3 fruit fly cellular contexts compared by ENCODE assay signal in the genomic region with DNA sequence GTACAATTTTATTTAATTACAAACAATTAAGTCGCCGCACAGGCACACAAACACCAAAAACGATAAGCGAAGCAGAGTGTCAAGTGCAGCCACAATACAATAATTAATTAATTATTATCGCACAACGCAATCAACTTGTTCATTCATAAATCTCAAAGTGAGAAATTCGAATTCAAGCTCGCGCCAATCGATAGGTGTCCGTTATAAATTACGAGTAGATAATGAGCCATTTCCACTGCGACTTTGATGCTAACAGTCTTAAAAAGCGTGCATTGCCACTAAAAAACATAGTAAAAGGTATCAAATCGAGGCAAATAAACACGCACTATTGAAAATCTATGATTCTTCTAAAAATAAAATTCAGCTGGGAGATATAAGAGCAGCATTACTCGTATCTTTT.
TF ChIP-seq lines count a peak whose summit lies in the region.

No protein-coding gene starts in this region.

- TF ChIP-seq CTCF in whole organism, embryonic (GFP tag; optimal IDR thresholded peaks at IDR 0.05; lab: Kevin White, UChicago): no peak

TF ChIP-seq in whole organism, adult, 20 proteins besides CTCF, POLR2A, EP300 and RAD21:
- no peak for TF ChIP-seq kay (GFP tag; lab: Kevin White, UChicago; ENCODE audit: borderline replicate concordance)
- peak; percentile 16 for TF ChIP-seq cic (GFP tag; optimal IDR thresholded peaks at IDR 0.05; lab: Kevin White, UChicago)

TF ChIP-seq in whole organism, embryonic, 481 proteins besides CTCF, POLR2A, EP300 and RAD21 (continues in another document):
- TF ChIP-seq org-1 (GFP tag; optimal IDR thresholded peaks at IDR 0.05; lab: Kevin White, UChicago): no peak
- no peak for TF ChIP-seq CG10565 (GFP tag; optimal IDR thresholded peaks at IDR 0.05; lab: Kevin White, UChicago)
- no peak for TF ChIP-seq Oli (tag; optimal IDR thresholded peaks at IDR 0.05; lab: Kevin White, UChicago)
- TF ChIP-seq CG9215 (GFP tag; IDR thresholded peaks at IDR 0.05; lab: Robert Waterston, UW): no peak
- peak; percentile 13 for TF ChIP-seq trem (tag; optimal IDR thresholded peaks at IDR 0.05; lab: Kevin White, UChicago)
- no peak for TF ChIP-seq cad (GFP tag; optimal IDR thresholded peaks at IDR 0.05; lab: Kevin White, UChicago)
- TF ChIP-seq Scr (GFP tag; IDR thresholded peaks at IDR 0.05; lab: Robert Waterston, UW; ENCODE audit: partially characterized antibody): no peak
- no peak for TF ChIP-seq nerfin-1 (tag; optimal IDR thresholded peaks at IDR 0.05; lab: Kevin White, UChicago)
- TF ChIP-seq corto (GFP tag; optimal IDR thresholded peaks at IDR 0.05; lab: Kevin White, UChicago): no peak
- peak; percentile 20; the same call in 1 of the 3 replicates for TF ChIP-seq row (GFP tag; IDR thresholded peaks at IDR 0.05; lab: Robert Waterston, UW)
- TF ChIP-seq CG13287 (GFP tag; IDR thresholded peaks at IDR 0.05; lab: Robert Waterston, UW; ENCODE audit: partially characterized antibody): peak; percentile 43; the same call in 1 of the 2 replicates
- no peak for TF ChIP-seq grn (GFP tag; optimal IDR thresholded peaks at IDR 0.05; lab: Kevin White, UChicago)
- no peak for TF ChIP-seq CG11093 (GFP tag; IDR thresholded peaks at IDR 0.05; lab: Robert Waterston, UW)
- no peak for TF ChIP-seq CG8089 (GFP tag; optimal IDR thresholded peaks at IDR 0.05; lab: Kevin White, UChicago)
- TF ChIP-seq CG2129 (GFP tag; IDR thresholded peaks at IDR 0.05; lab: Robert Waterston, UW; ENCODE audit: partially characterized antibody): no peak
- 0 out of 3 replicates have a peak, but pooled peaks have one; percentile 27 for TF ChIP-seq CG6791 (GFP tag; IDR thresholded peaks at IDR 0.05; lab: Robert Waterston, UW; ENCODE audit: partially characterized antibody)
- no peak for TF ChIP-seq CG12071 (GFP tag; optimal IDR thresholded peaks at IDR 0.05; lab: Kevin White, UChicago)
- no peak for TF ChIP-seq CG10321 (GFP tag; IDR thresholded peaks at IDR 0.05; lab: Robert Waterston, UW)
- no peak for TF ChIP-seq pan (optimal IDR thresholded peaks at IDR 0.05; lab: Kevin White, UChicago)
- no peak for TF ChIP-seq pan (GFP tag; optimal IDR thresholded peaks at IDR 0.05 in 1 of 2, IDR thresholded peaks at IDR 0.05 in 1 of 2)
- no peak for TF ChIP-seq wdn (GFP tag; IDR thresholded peaks at IDR 0.05; lab: Robert Waterston, UW)
- TF ChIP-seq CG14441 (GFP tag; IDR thresholded peaks at IDR 0.05; lab: Robert Waterston, UW): no peak
- TF ChIP-seq Dref (GFP tag; IDR thresholded peaks at IDR 0.05; lab: Robert Waterston, UW): peak; percentile 46; the same call in 1 of the 2 replicates
- TF ChIP-seq Sry-δ (GFP tag; optimal IDR thresholded peaks at IDR 0.05; lab: Kevin White, UChicago): peak; percentile 32
- no peak for TF ChIP-seq Doc3 (GFP tag; IDR thresholded peaks at IDR 0.05; lab: Robert Waterston, UW; ENCODE audit: partially characterized antibody)
- TF ChIP-seq Myb (GFP tag; optimal IDR thresholded peaks at IDR 0.05; lab: Kevin White, UChicago): peak; percentile 80
- no peak for TF ChIP-seq CG17328 (GFP tag; IDR thresholded peaks at IDR 0.05; lab: Robert Waterston, UW)
- no peak for TF ChIP-seq amos (GFP tag; IDR thresholded peaks at IDR 0.05; lab: Robert Waterston, UW; ENCODE audit: partially characterized antibody)
- no peak for TF ChIP-seq MBD-R2 (GFP tag; IDR thresholded peaks at IDR 0.05; lab: Robert Waterston, UW)
- TF ChIP-seq CG6813 (GFP tag; optimal IDR thresholded peaks at IDR 0.05; lab: Kevin White, UChicago): no peak
- no peak for TF ChIP-seq CG1647 (GFP tag; optimal IDR thresholded peaks at IDR 0.05; lab: Kevin White, UChicago)
- TF ChIP-seq twi (tag; optimal IDR thresholded peaks at IDR 0.05; lab: Kevin White, UChicago): no peak
- no peak for TF ChIP-seq Rfx (GFP tag; IDR thresholded peaks at IDR 0.05; lab: Robert Waterston, UW)
- TF ChIP-seq Meics (GFP tag; optimal IDR thresholded peaks at IDR 0.05; lab: Kevin White, UChicago): no peak
- TF ChIP-seq CG2202 (tag; optimal IDR thresholded peaks at IDR 0.05; lab: Kevin White, UChicago): no peak
- TF ChIP-seq en (GFP tag; optimal IDR thresholded peaks at IDR 0.05; lab: Kevin White, UChicago): no peak
- no peak for TF ChIP-seq CG34224 (GFP tag; IDR thresholded peaks at IDR 0.05; lab: Robert Waterston, UW; ENCODE audit: partially characterized antibody)
- TF ChIP-seq stwl (tag; optimal IDR thresholded peaks at IDR 0.05; lab: Kevin White, UChicago): peak; percentile 42
- no peak for TF ChIP-seq CG11560 (tag; IDR thresholded peaks at IDR 0.05; lab: Robert Waterston, UW)
- no peak for TF ChIP-seq CG3407 (GFP tag; optimal IDR thresholded peaks at IDR 0.05; lab: Kevin White, UChicago)
- no peak for TF ChIP-seq CG32767 (GFP tag; IDR thresholded peaks at IDR 0.05; lab: Robert Waterston, UW)
- no peak for TF ChIP-seq CHES-1-like (GFP tag; optimal IDR thresholded peaks at IDR 0.05; lab: Kevin White, UChicago)

TF ChIP-seq in whole organism, prepupa, 60 proteins besides CTCF, POLR2A, EP300 and RAD21:
- TF ChIP-seq svp (GFP tag; lab: Kevin White, UChicago): peak; percentile 72
- no peak for TF ChIP-seq spab (GFP tag; optimal IDR thresholded peaks at IDR 0.05; lab: Kevin White, UChicago)
